Fruit fly (Drosophila melanogaster) Kc167 (cell line): ENCODE data around the gene CG5697.

Experiments used
- Sin3A ChIP-seq: fragments of >200 bp; optimal IDR thresholded peaks from 2 replicates; lab custom pipeline; 2018; ENCODE audit warnings: missing external identifiers
- insv ChIP-seq: fragments of >200 bp; optimal IDR thresholded peaks from 3 replicates; lab custom pipeline; 2018; ENCODE audit warnings: missing external identifiers
- psq ChIP-seq: fragments of >200 bp; optimal IDR thresholded peaks from 2 replicates; lab custom pipeline; 2017; ENCODE audit warnings: missing external identifiers

DNA sequence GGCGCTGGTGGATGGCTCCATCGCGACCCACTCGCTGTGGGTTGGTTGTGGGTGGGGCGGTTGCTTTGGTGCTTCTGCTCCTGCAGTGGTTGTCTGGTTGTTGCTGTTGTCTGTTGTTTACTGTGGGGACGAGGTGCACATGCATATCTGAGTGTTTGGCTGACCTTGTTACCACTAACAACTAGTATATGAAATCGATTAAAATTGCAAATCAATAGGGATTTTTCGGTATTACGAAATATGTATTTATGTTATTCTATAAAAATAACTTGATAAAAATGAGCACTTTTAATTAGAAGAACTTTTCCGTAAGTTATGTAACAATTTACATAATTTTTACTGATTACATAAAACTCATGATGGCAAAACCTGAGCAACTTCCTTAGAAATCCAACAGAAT lies 26.6 kb downstream of the CG5697 start, which contains the start of gene Dhc93AB:
- TF ChIP-seq Sin3A (lab: Kevin White, UChicago): no peak
- no peak for TF ChIP-seq psq (lab: Kevin White, UChicago)
- no peak for TF ChIP-seq insv (lab: Kevin White, UChicago)
